Fruit fly (Drosophila melanogaster) whole organism, embryonic: ENCODE data around the gene CG13404.

Source experiments
- CG11247 ChIP-seq: fragments of 200-800 bp; sonication (Bioruptor generic); IDR thresholded peaks from 2 replicates; pipeline ENCODE4 v1.3.6; 2022; ENCODE audit warnings: missing biosample characterization, missing genetic modification characterization
- CG11560 ChIP-seq: fragments of 200-800 bp; sonication (Bioruptor generic); IDR thresholded peaks from 3 replicates; pipeline ENCODE4 v1.3.6; 2022; ENCODE audit warnings: missing biosample characterization, missing genetic modification characterization
- CG12659 ChIP-seq: fragments of 200-800 bp; sonication (Bioruptor generic); optimal IDR thresholded peaks from 3 replicates; lab custom pipeline; 2017; ENCODE audit warnings: mild to moderate bottlenecking, missing biosample characterization, missing genetic modification reagents, missing genetic modification characterization
- CG13123 ChIP-seq: fragments of 200-800 bp; sonication (Bioruptor generic); optimal IDR thresholded peaks from 2 replicates; lab custom pipeline; 2016; ENCODE audit warnings: missing biosample characterization, missing genetic modification characterization
- CG13287 ChIP-seq: fragments of 200-800 bp; sonication (Bioruptor generic); IDR thresholded peaks from 2 replicates; pipeline ENCODE4 v1.3.6; 2022; ENCODE audit warnings: missing biosample characterization, missing genetic modification characterization; ENCODE audit not compliant: partially characterized antibody
- CG16815 ChIP-seq: fragments of 200-800 bp; sonication (Bioruptor generic); optimal IDR thresholded peaks from 3 replicates; lab custom pipeline; 2017; ENCODE audit warnings: missing biosample characterization, mild to moderate bottlenecking, missing genetic modification characterization
- CG1792 ChIP-seq: fragments of 200-800 bp; sonication (Bioruptor generic); optimal IDR thresholded peaks from 2 replicates; lab custom pipeline; 2016; ENCODE audit warnings: missing biosample characterization, missing genetic modification characterization
- CG4424 ChIP-seq: fragments of 200-800 bp; sonication (Bioruptor generic); optimal IDR thresholded peaks from 3 replicates; lab custom pipeline; 2016; ENCODE audit warnings: missing biosample characterization, missing genetic modification characterization
- CG5245 ChIP-seq: fragments of 200-800 bp; sonication (Bioruptor generic); optimal IDR thresholded peaks from 3 replicates; lab custom pipeline; 2016; ENCODE audit warnings: missing biosample characterization, missing genetic modification characterization
- CG6791 ChIP-seq: fragments of 200-800 bp; sonication (Bioruptor generic); IDR thresholded peaks from 3 replicates; pipeline ENCODE4 v1.3.6; 2022; ENCODE audit warnings: missing biosample characterization, missing genetic modification characterization; ENCODE audit not compliant: partially characterized antibody
- CG7745 ChIP-seq: fragments of 200-800 bp; sonication (Bioruptor generic); optimal IDR thresholded peaks from 2 replicates; lab custom pipeline; 2018; ENCODE audit warnings: missing biosample characterization, mild to moderate bottlenecking, missing genetic modification characterization, moderate library complexity
- CG7839 ChIP-seq: fragments of 200-800 bp; sonication (Bioruptor generic); optimal IDR thresholded peaks from 3 replicates; lab custom pipeline; 2018; ENCODE audit warnings: missing biosample characterization, mild to moderate bottlenecking, missing genetic modification characterization, moderate library complexity
- CG9876 ChIP-seq: fragments of 200-800 bp; sonication (Bioruptor generic); optimal IDR thresholded peaks from 2 replicates; lab custom pipeline; 2016; ENCODE audit warnings: missing biosample characterization, missing genetic modification characterization
- CHES-1-like ChIP-seq: fragments of 200-800 bp; sonication (Bioruptor generic); optimal IDR thresholded peaks from 2 replicates; lab custom pipeline; 2016; ENCODE audit warnings: missing biosample characterization, missing genetic modification characterization
- Dfd ChIP-seq, 2 experiments: fragments of >200 bp; optimal IDR thresholded peaks; 2 replicates each; lab custom pipeline; 2017; ENCODE audit warnings: missing biosample characterization in 2 of 2, missing genetic modification characterization in 2 of 2
- Elba2 ChIP-seq: fragments of 200-800 bp; sonication (Bioruptor generic); optimal IDR thresholded peaks from 3 replicates; lab custom pipeline; 2016; ENCODE audit warnings: missing biosample characterization, missing genetic modification characterization
- Hr78 ChIP-seq, 2 experiments: fragments of 200-800 bp in 1 of 2; fragments of >200 bp in 1 of 2; sonication (Bioruptor generic) in 1 of 2; optimal IDR thresholded peaks; 2 replicates each; lab custom pipeline; 2017 to 2019; ENCODE audit warnings: missing biosample characterization in 2 of 2, missing genetic modification characterization in 2 of 2, mild to moderate bottlenecking in 1 of 2, moderate library complexity in 1 of 2
- Lim3 ChIP-seq: fragments of 200-800 bp; sonication (Bioruptor generic); IDR thresholded peaks from 2 replicates; pipeline ENCODE4 v1.3.6; 2022; ENCODE audit warnings: missing biosample characterization, missing genetic modification characterization
- Mes4 ChIP-seq: fragments of 200-800 bp; sonication (Bioruptor generic); optimal IDR thresholded peaks from 2 replicates; lab custom pipeline; 2016; ENCODE audit warnings: missing biosample characterization, missing genetic modification characterization
- PHDP ChIP-seq: fragments of 200-800 bp; sonication (Bioruptor generic); optimal IDR thresholded peaks from 3 replicates; lab custom pipeline; 2018; ENCODE audit warnings: missing biosample characterization, mild to moderate bottlenecking, missing genetic modification characterization, moderate library complexity
- Pdp1 ChIP-seq, 2 experiments: fragments of 200-800 bp; sonication (Bioruptor generic); optimal IDR thresholded peaks; 3 replicates each; lab custom pipeline; 2016; ENCODE audit warnings: missing biosample characterization in 2 of 2, missing genetic modification characterization in 2 of 2, mild to moderate bottlenecking in 1 of 2, moderate library complexity in 1 of 2
- Rfx ChIP-seq: fragments of 200-800 bp; sonication (Bioruptor generic); IDR thresholded peaks from 2 replicates; pipeline ENCODE4 v1.3.6; 2022; ENCODE audit warnings: missing biosample characterization, missing genetic modification characterization
- Six4 ChIP-seq: fragments of 200-800 bp; sonication (Bioruptor generic); optimal IDR thresholded peaks from 2 replicates; lab custom pipeline; 2016; ENCODE audit warnings: missing biosample characterization, missing genetic modification characterization
- Sry-β ChIP-seq: fragments of 200-800 bp; sonication (Bioruptor generic); optimal IDR thresholded peaks from 2 replicates; lab custom pipeline; 2018; ENCODE audit warnings: missing biosample characterization, mild to moderate bottlenecking, missing genetic modification characterization, moderate library complexity
- abd-A ChIP-seq: fragments of 200-800 bp; sonication (Bioruptor generic); optimal IDR thresholded peaks from 3 replicates; lab custom pipeline; 2019; ENCODE audit warnings: missing biosample characterization, mild to moderate bottlenecking, missing genetic modification characterization, moderate library complexity
- ac ChIP-seq: fragments of 200-800 bp; sonication (Bioruptor generic); optimal IDR thresholded peaks from 3 replicates; lab custom pipeline; 2017; ENCODE audit warnings: missing biosample characterization, mild to moderate bottlenecking, missing genetic modification characterization
- ash1 ChIP-seq: fragments of 200-800 bp; sonication (Bioruptor generic); optimal IDR thresholded peaks from 2 replicates; lab custom pipeline; 2018; ENCODE audit warnings: missing biosample characterization, mild to moderate bottlenecking, missing genetic modification characterization
- cato ChIP-seq: fragments of 200-800 bp; sonication (Bioruptor generic); optimal IDR thresholded peaks from 2 replicates; lab custom pipeline; 2016; ENCODE audit warnings: missing biosample characterization, missing genetic modification characterization, borderline replicate concordance
- ci ChIP-seq: fragments of 200-800 bp; sonication (Bioruptor generic); IDR thresholded peaks from 3 replicates; pipeline ENCODE4 v1.3.6; 2022; ENCODE audit warnings: missing biosample characterization, missing genetic modification characterization
- croc ChIP-seq: fragments of 200-800 bp; sonication (Bioruptor generic); conservative IDR thresholded peaks from 3 replicates; pipeline ENCODE4 v1.3.6; 2022; ENCODE audit warnings: missing biosample characterization, missing genetic modification characterization
- crol ChIP-seq: fragments of 200-800 bp; sonication (Bioruptor generic); IDR thresholded peaks from 2 replicates; pipeline ENCODE4 v1.3.6; 2022; ENCODE audit warnings: missing biosample characterization, missing genetic modification characterization
- dmrt11E ChIP-seq: fragments of 200-800 bp; sonication (Bioruptor generic); optimal IDR thresholded peaks from 3 replicates; lab custom pipeline; 2018; ENCODE audit warnings: missing biosample characterization, mild to moderate bottlenecking, missing genetic modification characterization, moderate library complexity
- esg ChIP-seq: fragments of 200-800 bp; sonication (Bioruptor generic); conservative IDR thresholded peaks from 2 replicates; pipeline ENCODE4 v1.3.6; 2022; ENCODE audit warnings: missing biosample characterization, missing genetic modification characterization
- ewg ChIP-seq: fragments of 200-800 bp; sonication (Bioruptor generic); optimal IDR thresholded peaks from 3 replicates; lab custom pipeline; 2017; ENCODE audit warnings: mild to moderate bottlenecking, missing biosample characterization, missing genetic modification reagents, missing genetic modification characterization
- grau ChIP-seq: fragments of 200-800 bp; optimal IDR thresholded peaks from 3 replicates; lab custom pipeline; 2019; ENCODE audit warnings: missing biosample characterization, mild to moderate bottlenecking, missing genetic modification characterization, moderate library complexity
- gsb ChIP-seq: fragments of 200-800 bp; sonication (Bioruptor generic); IDR thresholded peaks from 2 replicates; pipeline ENCODE4 v1.3.6; 2022; ENCODE audit warnings: missing biosample characterization, missing genetic modification characterization
- kay ChIP-seq: fragments of 200-800 bp; sonication (Bioruptor generic); optimal IDR thresholded peaks from 2 replicates; lab custom pipeline; 2016; ENCODE audit warnings: missing biosample characterization, missing genetic modification characterization
- klu ChIP-seq: fragments of 200-800 bp; sonication (Bioruptor generic); IDR thresholded peaks from 2 replicates; pipeline ENCODE4 v1.3.6; 2022; ENCODE audit warnings: missing biosample characterization, missing genetic modification characterization
- lola ChIP-seq, 3 experiments: fragments of >200 bp in 2 of 3; fragments of 200-800 bp in 1 of 3; sonication (Bioruptor generic) in 1 of 3; optimal IDR thresholded peaks; 2 replicates each; lab custom pipeline; 2017 to 2019; ENCODE audit warnings: missing biosample characterization in 3 of 3, missing genetic modification characterization in 3 of 3, mild to moderate bottlenecking in 1 of 3, moderate library complexity in 1 of 3
- mld ChIP-seq: fragments of 200-800 bp; sonication (Bioruptor generic); IDR thresholded peaks from 3 replicates; pipeline ENCODE4 v1.3.6; 2022; ENCODE audit warnings: missing biosample characterization, missing genetic modification characterization; ENCODE audit not compliant: partially characterized antibody
- odd ChIP-seq: fragments of 200-800 bp; sonication (Bioruptor generic); optimal IDR thresholded peaks from 2 replicates; lab custom pipeline; 2017; ENCODE audit warnings: missing biosample characterization, mild to moderate bottlenecking, missing genetic modification characterization
- org-1 ChIP-seq: fragments of 200-800 bp; sonication (Bioruptor generic); optimal IDR thresholded peaks from 2 replicates; lab custom pipeline; 2017; ENCODE audit warnings: missing biosample characterization, missing genetic modification characterization
- row ChIP-seq: fragments of 200-800 bp; sonication (Bioruptor generic); IDR thresholded peaks from 3 replicates; pipeline ENCODE4 v1.3.6; 2022; ENCODE audit warnings: missing biosample characterization, missing genetic modification characterization
- sens-2 ChIP-seq: fragments of 200-800 bp; sonication (Bioruptor generic); IDR thresholded peaks from 2 replicates; pipeline ENCODE4 v1.3.6; 2022; ENCODE audit warnings: missing biosample characterization, missing genetic modification characterization
- slou ChIP-seq: fragments of 200-800 bp; sonication (Bioruptor generic); optimal IDR thresholded peaks from 3 replicates; lab custom pipeline; 2016; ENCODE audit warnings: missing biosample characterization, missing genetic modification characterization
- stwl ChIP-seq: fragments of 200-800 bp; sonication (Bioruptor generic); optimal IDR thresholded peaks from 3 replicates; lab custom pipeline; 2018; ENCODE audit warnings: missing biosample characterization, mild to moderate bottlenecking, missing genetic modification characterization, moderate library complexity
- tll ChIP-seq, 2 experiments: fragments of 200-800 bp in 1 of 2; fragments of >200 bp in 1 of 2; sonication (Bioruptor generic) in 1 of 2; optimal IDR thresholded peaks; 2 replicates each; lab custom pipeline; 2017 to 2019; ENCODE audit warnings: missing biosample characterization in 2 of 2, missing genetic modification characterization in 2 of 2, mild to moderate bottlenecking in 1 of 2, moderate library complexity in 1 of 2
- twi ChIP-seq: fragments of 200-800 bp; optimal IDR thresholded peaks from 2 replicates; lab custom pipeline; 2019; ENCODE audit warnings: missing biosample characterization, mild to moderate bottlenecking, missing genetic modification characterization, moderate library complexity
- vfl ChIP-seq: fragments of 200-800 bp; sonication (Bioruptor generic); optimal IDR thresholded peaks from 2 replicates; lab custom pipeline; 2016; ENCODE audit warnings: missing biosample characterization, missing genetic modification characterization
- vvl ChIP-seq: fragments of 200-800 bp; sonication (Bioruptor generic); IDR thresholded peaks from 2 replicates; pipeline ENCODE4 v1.3.6; 2022; ENCODE audit warnings: missing biosample characterization, missing genetic modification characterization

The CG13404 gene

dm6 chrX:14233843-14234337, 32.2 kb downstream of the CG13404 start, which contains the start of gene CG42271 (continued):
- TF ChIP-seq PHDP, result no peak
- TF ChIP-seq esg (GFP tag; lab: Robert Waterston, UW), result no peak
- TF ChIP-seq row (GFP tag; lab: Robert Waterston, UW), result peak; percentile 92
- TF ChIP-seq CG12659, result peak; percentile 79
- no peak for TF ChIP-seq ac (GFP tag; lab: Kevin White, UChicago)
- TF ChIP-seq Elba2 (GFP tag; lab: Kevin White, UChicago), result no peak
- no peak for TF ChIP-seq CHES-1-like (GFP tag; lab: Kevin White, UChicago)
- TF ChIP-seq Sry-β (GFP tag; lab: Kevin White, UChicago), result peak; percentile 55
- peak; percentile 4 for TF ChIP-seq twi
- no peak for TF ChIP-seq CG7839
- no peak for TF ChIP-seq Lim3
- peak; percentile 63 for TF ChIP-seq grau
- TF ChIP-seq ash1 (GFP tag; lab: Kevin White, UChicago), result no peak
- peak; percentile 53 for TF ChIP-seq dmrt11E (tag; lab: Kevin White, UChicago)
- TF ChIP-seq vfl, result no peak
- no peak for TF ChIP-seq Mes4 (GFP tag; lab: Kevin White, UChicago)
- TF ChIP-seq crol (GFP tag; lab: Robert Waterston, UW), result no peak
- no peak for TF ChIP-seq klu
- TF ChIP-seq croc (GFP tag; lab: Robert Waterston, UW), result no peak; the same call in 2 of the 3 replicates
- TF ChIP-seq CG11560 (tag; lab: Robert Waterston, UW), result no peak
- TF ChIP-seq CG13287 (GFP tag; lab: Robert Waterston, UW), result peak; percentile 97
- peak; percentile 28 for TF ChIP-seq CG4424 (GFP tag; lab: Kevin White, UChicago)
- no peak for TF ChIP-seq cato
- no peak for TF ChIP-seq CG5245 (GFP tag; lab: Kevin White, UChicago)
- no peak for TF ChIP-seq sens-2 (GFP tag; lab: Robert Waterston, UW)
- TF ChIP-seq CG6791 (GFP tag; lab: Robert Waterston, UW), result peak; percentile 81
- peak; percentile 76 for TF ChIP-seq stwl (tag; lab: Kevin White, UChicago)
- TF ChIP-seq Dfd (GFP tag; optimal IDR thresholded peaks at IDR 0.05; lab: Kevin White, UChicago), result no peak
- TF ChIP-seq CG7745 (tag; lab: Kevin White, UChicago), result no peak
- TF ChIP-seq gsb (GFP tag; lab: Robert Waterston, UW), result no peak
- TF ChIP-seq tll (GFP tag; optimal IDR thresholded peaks at IDR 0.05; lab: Kevin White, UChicago), result no peak
- TF ChIP-seq lola (GFP tag; optimal IDR thresholded peaks at IDR 0.05; lab: Kevin White, UChicago), result peak in 1 of 3 experiments; percentile 48
- TF ChIP-seq kay, result no peak
- no peak for TF ChIP-seq Hr78 (GFP tag; optimal IDR thresholded peaks at IDR 0.05; lab: Kevin White, UChicago)
- no peak for TF ChIP-seq Six4 (GFP tag; lab: Kevin White, UChicago)
- TF ChIP-seq ci (GFP tag; lab: Robert Waterston, UW), result 0 out of 3 replicates have a peak, but pooled peaks have one; percentile 9
- peak; percentile 50; the same call in 1 of the 2 replicates for TF ChIP-seq Rfx (GFP tag; lab: Robert Waterston, UW)
- TF ChIP-seq CG1792 (GFP tag; lab: Kevin White, UChicago), result no peak
- TF ChIP-seq CG16815 (GFP tag; lab: Kevin White, UChicago), result no peak
- no peak for TF ChIP-seq abd-A (tag; lab: Kevin White, UChicago)
- TF ChIP-seq CG9876 (GFP tag; lab: Kevin White, UChicago), result no peak
- TF ChIP-seq vvl, result no peak
- no peak for TF ChIP-seq slou (GFP tag; lab: Kevin White, UChicago)
- no peak for TF ChIP-seq org-1 (GFP tag; lab: Kevin White, UChicago)
- TF ChIP-seq Pdp1 (GFP tag; optimal IDR thresholded peaks at IDR 0.05; lab: Kevin White, UChicago), result no peak
- no peak for TF ChIP-seq CG13123 (GFP tag; lab: Kevin White, UChicago)
- peak; percentile 87 for TF ChIP-seq mld (GFP tag; lab: Robert Waterston, UW)
- peak; percentile 7 for TF ChIP-seq odd
- no peak for TF ChIP-seq CG11247 (GFP tag; lab: Robert Waterston, UW)
- peak; percentile 5 for TF ChIP-seq ewg (GFP tag; lab: Kevin White, UChicago)
